Fruit fly (Drosophila melanogaster) whole organism, embryonic: Measurements from ENCODE around the gene CG33268.

Experiments used
- CG11247 ChIP-seq: fragments of 200-800 bp; sonication (Bioruptor generic); IDR thresholded peaks from 2 replicates; pipeline ENCODE4 v1.3.6; 2022; ENCODE audit warnings: missing biosample characterization, missing genetic modification characterization
- CG12155 ChIP-seq: fragments of 200-800 bp; sonication (Bioruptor generic); optimal IDR thresholded peaks from 3 replicates; lab custom pipeline; 2016; ENCODE audit warnings: missing biosample characterization, missing genetic modification characterization
- CG12744 ChIP-seq: fragments of 200-800 bp; sonication (Bioruptor generic); optimal IDR thresholded peaks from 2 replicates; lab custom pipeline; 2016; ENCODE audit warnings: missing biosample characterization, missing genetic modification characterization
- CG2712 ChIP-seq: fragments of 200-800 bp; optimal IDR thresholded peaks from 3 replicates; lab custom pipeline; 2019; ENCODE audit warnings: missing biosample characterization, mild to moderate bottlenecking, missing genetic modification characterization, moderate library complexity
- CG30431 ChIP-seq: fragments of 200-800 bp; sonication (Bioruptor generic); optimal IDR thresholded peaks from 2 replicates; lab custom pipeline; 2017; ENCODE audit warnings: missing biosample characterization, missing genetic modification characterization
- CG3065 ChIP-seq: fragments of 200-800 bp; sonication (Bioruptor generic); optimal IDR thresholded peaks from 2 replicates; lab custom pipeline; 2016; ENCODE audit warnings: missing biosample characterization, missing genetic modification characterization
- CG31224 ChIP-seq: fragments of 200-800 bp; sonication (Bioruptor generic); IDR thresholded peaks from 2 replicates; pipeline ENCODE4 v1.3.6; 2022; ENCODE audit warnings: missing biosample characterization, missing genetic modification characterization
- CG31441 ChIP-seq: fragments of 200-800 bp; sonication (Bioruptor generic); IDR thresholded peaks from 2 replicates; pipeline ENCODE4 v1.3.6; 2022; ENCODE audit warnings: missing biosample characterization, missing genetic modification characterization
- CG7556 ChIP-seq: fragments of 200-800 bp; sonication (Bioruptor generic); optimal IDR thresholded peaks from 2 replicates; lab custom pipeline; 2017; ENCODE audit warnings: missing biosample characterization, mild to moderate bottlenecking, missing genetic modification characterization
- CG7745 ChIP-seq: fragments of 200-800 bp; sonication (Bioruptor generic); optimal IDR thresholded peaks from 2 replicates; lab custom pipeline; 2018; ENCODE audit warnings: missing biosample characterization, mild to moderate bottlenecking, missing genetic modification characterization, moderate library complexity
- CG8924 ChIP-seq: fragments of 200-800 bp; optimal IDR thresholded peaks from 3 replicates; lab custom pipeline; 2019; ENCODE audit warnings: missing biosample characterization, mild to moderate bottlenecking, missing genetic modification characterization, moderate library complexity
- CG9609 ChIP-seq: fragments of 200-800 bp; sonication (Bioruptor generic); optimal IDR thresholded peaks from 3 replicates; lab custom pipeline; 2016; ENCODE audit warnings: missing biosample characterization, missing genetic modification characterization
- D19B ChIP-seq: fragments of 200-800 bp; sonication (Bioruptor generic); optimal IDR thresholded peaks from 2 replicates; lab custom pipeline; 2017; ENCODE audit warnings: missing biosample characterization, mild to moderate bottlenecking, missing genetic modification characterization
- Doc2 ChIP-seq: fragments of 200-800 bp; sonication (Bioruptor generic); IDR thresholded peaks from 2 replicates; pipeline ENCODE4 v1.3.6; 2022; ENCODE audit warnings: missing biosample characterization, missing genetic modification characterization
- Dref ChIP-seq: fragments of 200-800 bp; sonication (Bioruptor generic); IDR thresholded peaks from 2 replicates; pipeline ENCODE4 v1.3.6; 2022; ENCODE audit warnings: missing biosample characterization, missing genetic modification characterization
- HLHmδ ChIP-seq: fragments of 200-800 bp; sonication (Bioruptor generic); optimal IDR thresholded peaks from 2 replicates; lab custom pipeline; 2018; ENCODE audit warnings: missing biosample characterization, mild to moderate bottlenecking, missing genetic modification characterization, moderate library complexity
- Hand ChIP-seq: fragments of 200-800 bp; sonication (Bioruptor generic); optimal IDR thresholded peaks from 2 replicates; lab custom pipeline; 2017; ENCODE audit warnings: mild to moderate bottlenecking, missing biosample characterization, missing genetic modification reagents, missing genetic modification characterization
- Hsf ChIP-seq: fragments of 200-800 bp; sonication (Bioruptor generic); optimal IDR thresholded peaks from 3 replicates; lab custom pipeline; 2016; ENCODE audit warnings: missing biosample characterization, missing genetic modification characterization
- Lim3 ChIP-seq: fragments of 200-800 bp; sonication (Bioruptor generic); IDR thresholded peaks from 2 replicates; pipeline ENCODE4 v1.3.6; 2022; ENCODE audit warnings: missing biosample characterization, missing genetic modification characterization
- MTF-1 ChIP-seq: fragments of 200-800 bp; sonication (Bioruptor generic); optimal IDR thresholded peaks from 2 replicates; lab custom pipeline; 2018; ENCODE audit warnings: missing biosample characterization, mild to moderate bottlenecking, missing genetic modification characterization, borderline replicate concordance
- Mes4 ChIP-seq: fragments of 200-800 bp; sonication (Bioruptor generic); optimal IDR thresholded peaks from 2 replicates; lab custom pipeline; 2016; ENCODE audit warnings: missing biosample characterization, missing genetic modification characterization
- NK7.1 ChIP-seq: fragments of 200-800 bp; sonication (Bioruptor generic); optimal IDR thresholded peaks from 3 replicates; lab custom pipeline; 2016; ENCODE audit warnings: missing biosample characterization, missing genetic modification characterization
- NfI ChIP-seq: fragments of 200-800 bp; sonication (Bioruptor generic); optimal IDR thresholded peaks from 3 replicates; lab custom pipeline; 2018; ENCODE audit warnings: missing biosample characterization, mild to moderate bottlenecking, missing genetic modification characterization, moderate library complexity
- Optix ChIP-seq: fragments of 200-800 bp; sonication (Bioruptor generic); IDR thresholded peaks from 3 replicates; pipeline ENCODE4 v1.3.6; 2022; ENCODE audit warnings: missing biosample characterization, missing genetic modification characterization
- Side ChIP-seq: fragments of 200-800 bp; sonication (Bioruptor generic); optimal IDR thresholded peaks from 2 replicates; lab custom pipeline; 2016; ENCODE audit warnings: missing biosample characterization, missing genetic modification characterization
- Xbp1 ChIP-seq: fragments of 200-800 bp; sonication (Bioruptor generic); optimal IDR thresholded peaks from 3 replicates; lab custom pipeline; 2016; ENCODE audit warnings: missing biosample characterization, mild to moderate bottlenecking, missing genetic modification characterization
- ac ChIP-seq: fragments of 200-800 bp; sonication (Bioruptor generic); optimal IDR thresholded peaks from 3 replicates; lab custom pipeline; 2017; ENCODE audit warnings: missing biosample characterization, mild to moderate bottlenecking, missing genetic modification characterization
- bigmax ChIP-seq: fragments of 200-800 bp; sonication (Bioruptor generic); optimal IDR thresholded peaks from 2 replicates; lab custom pipeline; 2018; ENCODE audit warnings: missing biosample characterization, mild to moderate bottlenecking, missing genetic modification characterization
- chif ChIP-seq, 2 experiments: fragments of 200-800 bp; sonication (Bioruptor generic); optimal IDR thresholded peaks; 3 replicates each; lab custom pipeline; 2016; ENCODE audit warnings: missing biosample characterization in 2 of 2, missing genetic modification characterization in 2 of 2
- chinmo ChIP-seq: fragments of 200-800 bp; sonication (Bioruptor generic); IDR thresholded peaks from 4 replicates; pipeline ENCODE4 v1.3.6; 2022; ENCODE audit warnings: missing biosample characterization, missing genetic modification characterization; ENCODE audit not compliant: partially characterized antibody
- crc ChIP-seq: fragments of 200-800 bp; sonication (Bioruptor generic); optimal IDR thresholded peaks from 2 replicates; lab custom pipeline; 2016; ENCODE audit warnings: missing biosample characterization, missing genetic modification characterization
- dmrt99B ChIP-seq: fragments of 200-800 bp; sonication (Bioruptor generic); optimal IDR thresholded peaks from 2 replicates; lab custom pipeline; 2018; ENCODE audit warnings: missing biosample characterization, mild to moderate bottlenecking, missing genetic modification characterization, moderate library complexity
- emc ChIP-seq: fragments of 200-800 bp; sonication (Bioruptor generic); optimal IDR thresholded peaks from 2 replicates; lab custom pipeline; 2016; ENCODE audit warnings: missing biosample characterization, missing genetic modification characterization
- eve ChIP-seq, 2 experiments: fragments of >200 bp; optimal IDR thresholded peaks; 2 replicates each; lab custom pipeline; 2017; ENCODE audit warnings: missing biosample characterization in 2 of 2, missing genetic modification characterization in 2 of 2
- eyg ChIP-seq: fragments of 200-800 bp; sonication (Bioruptor generic); optimal IDR thresholded peaks from 3 replicates; lab custom pipeline; 2016; ENCODE audit warnings: missing biosample characterization, missing genetic modification characterization
- gcm ChIP-seq: fragments of 200-800 bp; sonication (Bioruptor generic); optimal IDR thresholded peaks from 2 replicates; lab custom pipeline; 2019; ENCODE audit warnings: missing biosample characterization, mild to moderate bottlenecking, missing genetic modification characterization, moderate library complexity
- gfzf ChIP-seq: fragments of 200-800 bp; sonication (Bioruptor generic); optimal IDR thresholded peaks from 2 replicates; lab custom pipeline; 2016; ENCODE audit warnings: missing biosample characterization, mild to moderate bottlenecking, missing genetic modification characterization, moderate library complexity
- grau ChIP-seq: fragments of 200-800 bp; optimal IDR thresholded peaks from 3 replicates; lab custom pipeline; 2019; ENCODE audit warnings: missing biosample characterization, mild to moderate bottlenecking, missing genetic modification characterization, moderate library complexity
- jigr1 ChIP-seq: fragments of 200-800 bp; sonication (Bioruptor generic); IDR thresholded peaks from 3 replicates; pipeline ENCODE4 v1.3.6; 2022; ENCODE audit warnings: missing biosample characterization, missing genetic modification characterization
- lab ChIP-seq: fragments of 200-800 bp; sonication (Bioruptor generic); optimal IDR thresholded peaks from 3 replicates; lab custom pipeline; 2017; ENCODE audit warnings: missing biosample characterization, missing genetic modification characterization, mild to moderate bottlenecking, moderate library complexity, missing genetic modification reagents
- luna ChIP-seq: fragments of 200-800 bp; sonication (Bioruptor generic); optimal IDR thresholded peaks from 2 replicates; lab custom pipeline; 2016; ENCODE audit warnings: missing biosample characterization, missing genetic modification characterization
- maf-S ChIP-seq: fragments of 200-800 bp; sonication (Bioruptor generic); optimal IDR thresholded peaks from 2 replicates; lab custom pipeline; 2016; ENCODE audit warnings: missing biosample characterization, missing genetic modification characterization
- nerfin-2 ChIP-seq: fragments of 200-800 bp; sonication (Bioruptor generic); IDR thresholded peaks from 2 replicates; pipeline ENCODE4 v1.3.6; 2022; ENCODE audit warnings: missing biosample characterization, missing genetic modification characterization; ENCODE audit not compliant: partially characterized antibody
- peb ChIP-seq: fragments of 200-800 bp; sonication (Bioruptor generic); IDR thresholded peaks from 2 replicates; pipeline ENCODE4 v1.3.6; 2022; ENCODE audit warnings: missing biosample characterization, missing genetic modification characterization
- pho ChIP-seq: fragments of 200-800 bp; sonication (Bioruptor generic); optimal IDR thresholded peaks from 2 replicates; lab custom pipeline; 2016; ENCODE audit warnings: missing biosample characterization, missing genetic modification characterization
- pros ChIP-seq: fragments of 200-800 bp; sonication (Bioruptor generic); optimal IDR thresholded peaks from 3 replicates; lab custom pipeline; 2019; ENCODE audit warnings: missing biosample characterization, mild to moderate bottlenecking, missing genetic modification characterization, moderate library complexity
- seq ChIP-seq: fragments of 200-800 bp; sonication (Bioruptor generic); IDR thresholded peaks from 2 replicates; pipeline ENCODE4 v1.3.6; 2022; ENCODE audit warnings: missing biosample characterization, missing genetic modification characterization
- trh ChIP-seq: fragments of 200-800 bp; sonication (Bioruptor generic); optimal IDR thresholded peaks from 2 replicates; lab custom pipeline; 2016; ENCODE audit warnings: missing biosample characterization, missing genetic modification characterization
- vfl ChIP-seq: fragments of 200-800 bp; sonication (Bioruptor generic); optimal IDR thresholded peaks from 2 replicates; lab custom pipeline; 2016; ENCODE audit warnings: missing biosample characterization, missing genetic modification characterization
- vvl ChIP-seq: fragments of 200-800 bp; sonication (Bioruptor generic); IDR thresholded peaks from 2 replicates; pipeline ENCODE4 v1.3.6; 2022; ENCODE audit warnings: missing biosample characterization, missing genetic modification characterization
- yki ChIP-seq: fragments of >200 bp; optimal IDR thresholded peaks from 3 replicates; lab custom pipeline; 2018
- zen ChIP-seq: fragments of 200-800 bp; sonication (Bioruptor generic); optimal IDR thresholded peaks from 3 replicates; lab custom pipeline; 2018; ENCODE audit warnings: missing biosample characterization, mild to moderate bottlenecking, missing genetic modification characterization, moderate library complexity

CG33268 gene

DNA sequence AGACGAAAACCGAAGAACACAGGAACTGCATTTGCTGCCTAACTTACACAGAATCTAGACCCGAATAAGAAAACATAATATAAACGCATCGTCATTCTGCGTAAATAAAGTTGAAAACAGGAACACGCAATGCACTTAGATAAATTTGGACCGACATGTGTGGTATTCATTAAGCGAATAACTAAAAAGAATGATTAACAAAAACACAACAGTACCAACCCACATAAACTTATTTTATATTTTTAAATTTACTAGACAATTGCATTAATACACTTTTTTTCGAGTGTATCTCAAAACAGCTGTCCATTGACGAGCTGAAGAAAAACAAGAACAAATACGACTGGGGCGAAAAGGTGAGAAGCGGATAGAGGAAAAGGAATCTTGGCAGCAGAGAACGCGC lies 36.7 kb downstream of the CG33268 start (continued):
- TF ChIP-seq Hand (GFP tag; lab: Kevin White, UChicago) (no peak), CG11247 (peak; percentile 50; the same call in 1 of the 2 replicates), Lim3 (GFP tag; lab: Robert Waterston, UW) (no peak), Hsf (GFP tag; lab: Kevin White, UChicago) (peak; percentile 86), HLHmδ (GFP tag; lab: Kevin White, UChicago) (no peak), CG31224 (GFP tag; lab: Robert Waterston, UW) (peak; percentile 55; the same call in 1 of the 2 replicates), seq (GFP tag; lab: Robert Waterston, UW) (peak; percentile 51; the same call in 1 of the 2 replicates), MTF-1 (GFP tag; lab: Kevin White, UChicago) (peak; percentile 83), CG12744 (peak; percentile 55), vvl (GFP tag; lab: Robert Waterston, UW) (peak; percentile 96), eve (GFP tag; optimal IDR thresholded peaks at IDR 0.05; lab: Kevin White, UChicago) (peak in 1 of 2 experiments; percentile 87), luna (GFP tag; lab: Kevin White, UChicago) (no peak), jigr1 (no peak), bigmax (GFP tag; lab: Kevin White, UChicago) (no peak), CG30431 (GFP tag; lab: Kevin White, UChicago) (peak; percentile 80), CG12155 (GFP tag; lab: Kevin White, UChicago) (peak; percentile 75), nerfin-2 (GFP tag; lab: Robert Waterston, UW) (no peak), Side (GFP tag; lab: Kevin White, UChicago) (peak; percentile 76), D19B (GFP tag; lab: Kevin White, UChicago) (no peak), Xbp1 (GFP tag; lab: Kevin White, UChicago) (peak; percentile 85), eyg (GFP tag; lab: Kevin White, UChicago) (no peak), crc (peak; percentile 37), trh (GFP tag; lab: Kevin White, UChicago) (peak; percentile 15), Mes4 (GFP tag; lab: Kevin White, UChicago) (peak; percentile 70), Doc2 (GFP tag; lab: Robert Waterston, UW) (no peak), Optix (peak; percentile 53; the same call in 2 of the 3 replicates), chif (GFP tag; optimal IDR thresholded peaks at IDR 0.05; lab: Kevin White, UChicago) (peak; percentile 83 to 90), ac (GFP tag; lab: Kevin White, UChicago) (peak; percentile 98), grau (tag; lab: Kevin White, UChicago) (peak; percentile 82), pho (no peak), vfl (peak; percentile 33), lab (GFP tag; lab: Kevin White, UChicago) (peak; percentile 71), gfzf (no peak), CG9609 (GFP tag; lab: Kevin White, UChicago) (peak; percentile 67), chinmo (GFP tag; lab: Robert Waterston, UW) (no peak), pros (GFP tag; lab: Kevin White, UChicago) (peak; percentile 40), Dref (GFP tag; lab: Robert Waterston, UW) (no peak), NK7.1 (GFP tag; lab: Kevin White, UChicago) (no peak), dmrt99B (tag; lab: Kevin White, UChicago) (peak; percentile 83), NfI (GFP tag; lab: Kevin White, UChicago) (peak; percentile 54), yki (lab: Kevin White, UChicago) (no peak), CG8924 (tag; lab: Kevin White, UChicago) (peak; percentile 93), maf-S (peak; percentile 61), peb (GFP tag; lab: Robert Waterston, UW) (peak; percentile 66), gcm (peak; percentile 87), CG7745 (peak; percentile 65), CG3065 (GFP tag; lab: Kevin White, UChicago) (peak; percentile 73), emc (GFP tag; lab: Kevin White, UChicago) (no peak), zen (tag; lab: Kevin White, UChicago) (peak; percentile 95), CG7556 (peak; percentile 80), CG31441 (GFP tag; lab: Robert Waterston, UW) (peak; percentile 97), CG2712 (peak; percentile 96)
